Worm (Caenorhabditis elegans) whole organism, late embryonic: Measurements from ENCODE around the gene toca-2.
A peak's percentile ranks its signal among the peaks of the same experiment; 100 is the strongest.

Source experiments
- C08G9.2 ChIP-seq: sonication (generic microtip); optimal IDR thresholded peaks from 2 replicates; lab custom pipeline; 2016; ENCODE audit warnings: mild to moderate bottlenecking, missing genetic modification characterization, moderate library complexity, missing compliant biosample characterization
- C38D4.7 ChIP-seq: fragments of 200-800 bp; sonication (Bioruptor generic); optimal IDR thresholded peaks from 2 replicates; lab custom pipeline; 2018; ENCODE audit warnings: mild to moderate bottlenecking, missing genetic modification characterization, moderate library complexity, missing compliant biosample characterization
- F13H6.1 ChIP-seq: sonication (generic microtip); optimal IDR thresholded peaks from 2 replicates; lab custom pipeline; 2016; ENCODE audit warnings: missing genetic modification characterization, missing compliant biosample characterization
- K02D7.2 ChIP-seq: sonication (generic microtip); optimal IDR thresholded peaks from 2 replicates; lab custom pipeline; 2017; ENCODE audit warnings: mild to moderate bottlenecking, missing genetic modification characterization, missing compliant biosample characterization
- K09A11.1 ChIP-seq: sonication (generic microtip); optimal IDR thresholded peaks from 2 replicates; lab custom pipeline; 2017; ENCODE audit warnings: antibody characterized with exemption, mild to moderate bottlenecking, missing genetic modification characterization, missing compliant biosample characterization; ENCODE audit not compliant: insufficient read depth
- T23F11.4 ChIP-seq: fragments of 200-800 bp; sonication (Bioruptor generic); optimal IDR thresholded peaks from 2 replicates; lab custom pipeline; 2018; ENCODE audit warnings: mild to moderate bottlenecking, missing genetic modification characterization, missing compliant biosample characterization
- Y22D7AL.16 ChIP-seq: sonication (generic microtip); optimal IDR thresholded peaks from 2 replicates; lab custom pipeline; 2016; ENCODE audit warnings: missing genetic modification characterization, missing compliant biosample characterization
- ceh-14 ChIP-seq: sonication (generic microtip); optimal IDR thresholded peaks from 2 replicates; lab custom pipeline; 2016; ENCODE audit warnings: missing genotype, missing genetic modification characterization, missing compliant biosample characterization
- ceh-18 ChIP-seq: sonication (generic microtip); optimal IDR thresholded peaks from 2 replicates; lab custom pipeline; 2016; ENCODE audit warnings: missing genetic modification characterization, missing compliant biosample characterization
- ceh-2 ChIP-seq: sonication (generic microtip); optimal IDR thresholded peaks from 2 replicates; lab custom pipeline; 2016; ENCODE audit warnings: missing genotype, missing genetic modification characterization, missing compliant biosample characterization
- ceh-22 ChIP-seq: sonication (generic microtip); optimal IDR thresholded peaks from 2 replicates; lab custom pipeline; 2017; ENCODE audit warnings: missing biosample characterization, missing genetic modification characterization
- ceh-24 ChIP-seq: sonication (generic microtip); optimal IDR thresholded peaks from 2 replicates; lab custom pipeline; 2016; ENCODE audit warnings: mild to moderate bottlenecking, missing genetic modification characterization, missing compliant biosample characterization
- ceh-31 ChIP-seq: sonication (generic microtip); optimal IDR thresholded peaks from 2 replicates; lab custom pipeline; 2016; ENCODE audit warnings: missing genetic modification characterization, missing compliant biosample characterization
- ceh-34 ChIP-seq: sonication (generic microtip); optimal IDR thresholded peaks from 2 replicates; lab custom pipeline; 2016; ENCODE audit warnings: mild to moderate bottlenecking, missing genetic modification characterization, missing compliant biosample characterization
- ceh-6 ChIP-seq: fragments of 200-800 bp; sonication (Bioruptor generic); optimal IDR thresholded peaks from 2 replicates; lab custom pipeline; 2018; ENCODE audit warnings: mild to moderate bottlenecking, missing genetic modification characterization, missing compliant biosample characterization
- ceh-9 ChIP-seq: sonication (generic microtip); optimal IDR thresholded peaks from 2 replicates; lab custom pipeline; 2016; ENCODE audit warnings: mild to moderate bottlenecking, missing genetic modification characterization, inconsistent platforms, missing compliant biosample characterization
- che-1 ChIP-seq: sonication (generic microtip); optimal IDR thresholded peaks from 2 replicates; lab custom pipeline; 2016; ENCODE audit warnings: mild to moderate bottlenecking, missing genetic modification characterization, missing compliant biosample characterization
- dmd-4 ChIP-seq: sonication (generic microtip); optimal IDR thresholded peaks from 2 replicates; lab custom pipeline; 2016; ENCODE audit warnings: borderline replicate concordance, missing genetic modification characterization, missing compliant biosample characterization
- dve-1 ChIP-seq: sonication (generic microtip); optimal IDR thresholded peaks from 2 replicates; lab custom pipeline; 2017; ENCODE audit warnings: antibody characterized with exemption, mild to moderate bottlenecking, missing genetic modification characterization, missing compliant biosample characterization
- elt-2 ChIP-seq: sonication (generic microtip); optimal IDR thresholded peaks from 2 replicates; lab custom pipeline; 2016; ENCODE audit warnings: missing genetic modification reagents, missing genetic modification characterization, missing compliant biosample characterization
- elt-4 ChIP-seq: sonication (generic microtip); optimal IDR thresholded peaks from 2 replicates; lab custom pipeline; 2016; ENCODE audit warnings: missing genetic modification characterization, missing compliant biosample characterization
- eyg-1 ChIP-seq: sonication (generic microtip); optimal IDR thresholded peaks from 2 replicates; lab custom pipeline; 2016; ENCODE audit warnings: missing genotype, missing genetic modification characterization, missing compliant biosample characterization
- fkh-10 ChIP-seq: fragments of 150-350 bp; optimal IDR thresholded peaks from 2 replicates; lab custom pipeline; 2014; ENCODE audit warnings: missing biosample characterization, missing genetic modification reagents, missing genetic modification characterization
- fkh-6 ChIP-seq: sonication (generic microtip); optimal IDR thresholded peaks from 2 replicates; lab custom pipeline; 2016; ENCODE audit warnings: missing genetic modification characterization, missing compliant biosample characterization
- hlh-30 ChIP-seq: sonication (generic microtip); optimal IDR thresholded peaks from 2 replicates; lab custom pipeline; 2017; ENCODE audit warnings: antibody characterized with exemption, missing genetic modification characterization, missing compliant biosample characterization; ENCODE audit not compliant: insufficient read depth
- lin-11 ChIP-seq: fragments of 200-800 bp; sonication (Bioruptor generic); optimal IDR thresholded peaks from 2 replicates; lab custom pipeline; 2018; ENCODE audit warnings: mild to moderate bottlenecking, missing genetic modification characterization, missing compliant biosample characterization
- mec-3 ChIP-seq: sonication (generic microtip); optimal IDR thresholded peaks from 2 replicates; lab custom pipeline; 2016; ENCODE audit warnings: borderline replicate concordance, missing genetic modification characterization, missing compliant biosample characterization
- nfya-1 ChIP-seq: sonication (generic microtip); optimal IDR thresholded peaks from 2 replicates; lab custom pipeline; 2017; ENCODE audit warnings: missing genetic modification characterization, mild to moderate bottlenecking, missing compliant biosample characterization, antibody characterized with exemption, moderate library complexity
- nhr-11 ChIP-seq: fragments of 150-350 bp; optimal IDR thresholded peaks from 2 replicates; lab custom pipeline; 2014; ENCODE audit warnings: missing biosample characterization, missing genetic modification characterization
- nhr-232 ChIP-seq: sonication (generic microtip); optimal IDR thresholded peaks from 2 replicates; lab custom pipeline; 2016; ENCODE audit warnings: missing genetic modification characterization, missing compliant biosample characterization
- npax-4 ChIP-seq: sonication (generic microtip); optimal IDR thresholded peaks from 2 replicates; lab custom pipeline; 2016; ENCODE audit warnings: missing genetic modification characterization, missing compliant biosample characterization
- pag-3 ChIP-seq: sonication (generic microtip); optimal IDR thresholded peaks from 2 replicates; lab custom pipeline; 2016; ENCODE audit warnings: missing compliant biosample characterization, missing genetic modification characterization, borderline replicate concordance
- pat-9 ChIP-seq: fragments of 200-800 bp; sonication (Bioruptor generic); optimal IDR thresholded peaks from 2 replicates; lab custom pipeline; 2018; ENCODE audit warnings: mild to moderate bottlenecking, missing genetic modification characterization, moderate library complexity, missing compliant biosample characterization
- pha-2 ChIP-seq: sonication (generic microtip); optimal IDR thresholded peaks from 2 replicates; lab custom pipeline; 2017; ENCODE audit warnings: mild to moderate bottlenecking, missing genetic modification characterization, missing compliant biosample characterization
- pha-4 ChIP-seq: fragments of 150-350 bp; optimal IDR thresholded peaks from 2 replicates; lab custom pipeline; 2018; ENCODE audit warnings: missing biosample characterization, missing genetic modification reagents, missing genetic modification characterization
- pqm-1 ChIP-seq: sonication (generic microtip); optimal IDR thresholded peaks from 2 replicates; lab custom pipeline; 2016; ENCODE audit warnings: missing genetic modification characterization, missing compliant biosample characterization
- pros-1 ChIP-seq: fragments of 150-350 bp; optimal IDR thresholded peaks from 2 replicates; lab custom pipeline; 2014; ENCODE audit warnings: missing biosample characterization, missing genetic modification reagents, missing genetic modification characterization
- rnt-1 ChIP-seq: sonication (generic microtip); optimal IDR thresholded peaks from 2 replicates; lab custom pipeline; 2016; ENCODE audit warnings: missing genetic modification characterization, missing compliant biosample characterization
- sdc-2 ChIP-seq: sonication (generic microtip); optimal IDR thresholded peaks from 2 replicates; lab custom pipeline; 2016; ENCODE audit warnings: missing genotype, missing genetic modification characterization, missing compliant biosample characterization
- sox-2 ChIP-seq: fragments of 200-800 bp; sonication (Bioruptor generic); IDR thresholded peaks from 2 replicates; pipeline ENCODE4 v1.3.6; 2022; ENCODE audit warnings: missing genetic modification reagents, missing genetic modification characterization, missing compliant biosample characterization
- tbx-2 ChIP-seq: sonication (generic microtip); optimal IDR thresholded peaks from 2 replicates; lab custom pipeline; 2016; ENCODE audit warnings: missing genetic modification characterization, missing compliant biosample characterization
- ttx-3 ChIP-seq: sonication (generic microtip); optimal IDR thresholded peaks from 2 replicates; lab custom pipeline; 2016; ENCODE audit warnings: missing genetic modification reagents, missing genetic modification characterization, missing compliant biosample characterization
- unc-42 ChIP-seq: sonication (generic microtip); optimal IDR thresholded peaks from 2 replicates; lab custom pipeline; 2016; ENCODE audit warnings: missing genotype, missing genetic modification characterization, missing compliant biosample characterization
- ztf-16 ChIP-seq: sonication (generic microtip); optimal IDR thresholded peaks from 2 replicates; lab custom pipeline; 2017; ENCODE audit warnings: missing genetic modification characterization, missing compliant biosample characterization

Gene toca-2

ce11 chrIII:13718403-13718969 lies 37.2 kb upstream of the toca-2 start:
- peak; percentile 6 for TF ChIP-seq ceh-22 (tag; lab: Kevin White, UChicago)
- TF ChIP-seq ceh-14 (tag; lab: Kevin White, UChicago): no peak

- TF ChIP-seq nhr-11 (tag; lab: Kevin White, UChicago) (no peak), pha-2 (tag; lab: Kevin White, UChicago) (no peak), ceh-18 (tag; lab: Kevin White, UChicago) (peak; percentile 26), ceh-2 (tag; lab: Kevin White, UChicago) (no peak), tbx-2 (tag; lab: Kevin White, UChicago) (peak; percentile 22), pros-1 (no peak), elt-4 (tag; lab: Kevin White, UChicago) (no peak), C08G9.2 (no peak), rnt-1 (tag; lab: Kevin White, UChicago) (no peak), hlh-30 (peak; percentile 56), nfya-1 (tag; lab: Kevin White, UChicago) (no peak), elt-2 (tag; lab: Kevin White, UChicago) (no peak), ceh-34 (tag; lab: Kevin White, UChicago) (no peak), K09A11.1 (tag; lab: Kevin White, UChicago) (no peak), ceh-6 (GFP tag; lab: Kevin White, UChicago) (no peak), pha-4 (tag; lab: Kevin White, UChicago) (no peak), dve-1 (no peak), lin-11 (no peak)
Measured at ce11 chrIII:13719247-13719758, 36.4 kb upstream of the toca-2 start.

- peak; percentile 29 for TF ChIP-seq ztf-16 (tag; lab: Kevin White, UChicago)
- peak; percentile 5 for TF ChIP-seq unc-42 (tag; lab: Kevin White, UChicago)
- TF ChIP-seq fkh-10 (GFP tag; lab: Kevin White, UChicago): no peak
- peak; percentile 6 for TF ChIP-seq tbx-2 (tag; lab: Kevin White, UChicago)
- peak; percentile 23 for TF ChIP-seq sdc-2
- TF ChIP-seq ceh-6 (GFP tag; lab: Kevin White, UChicago): peak; percentile 0
Measured at ce11 chrIII:13720190-13720741, 35.4 kb upstream of the toca-2 start.

ce11 chrIII:13721066-13721465 lies 34.6 kb upstream of the toca-2 start:
- TF ChIP-seq Y22D7AL.16: peak; percentile 19
- TF ChIP-seq npax-4 (tag; lab: Kevin White, UChicago): no peak
- TF ChIP-seq C08G9.2: peak; percentile 13
- no peak for TF ChIP-seq ceh-24 (tag; lab: Kevin White, UChicago)
- TF ChIP-seq che-1 (tag; lab: Kevin White, UChicago): no peak
- TF ChIP-seq ttx-3 (tag; lab: Kevin White, UChicago): no peak
- TF ChIP-seq eyg-1 (tag; lab: Kevin White, UChicago): peak; percentile 62
- TF ChIP-seq ceh-14 (tag; lab: Kevin White, UChicago): no peak
- TF ChIP-seq pag-3 (tag; lab: Kevin White, UChicago): no peak
- TF ChIP-seq pros-1: peak; percentile 53
- no peak for TF ChIP-seq K02D7.2 (tag; lab: Kevin White, UChicago)
- peak; percentile 7 for TF ChIP-seq fkh-6 (tag; lab: Kevin White, UChicago)
- peak; percentile 25 for TF ChIP-seq F13H6.1
- peak; percentile 29 for TF ChIP-seq C38D4.7
- TF ChIP-seq ceh-31 (tag; lab: Kevin White, UChicago): peak; percentile 40
- TF ChIP-seq T23F11.4 (GFP tag; lab: Kevin White, UChicago): peak; percentile 50
- no peak for TF ChIP-seq dmd-4
- peak; percentile 37; the same call in 1 of the 2 replicates for TF ChIP-seq sox-2 (GFP tag; lab: Robert Waterston, UW)
- TF ChIP-seq mec-3 (tag; lab: Kevin White, UChicago): no peak
- no peak for TF ChIP-seq dve-1
- TF ChIP-seq sdc-2: peak; percentile 73
- TF ChIP-seq pat-9 (tag; lab: Kevin White, UChicago): peak; percentile 49
- peak; percentile 85 for TF ChIP-seq tbx-2 (tag; lab: Kevin White, UChicago)
- TF ChIP-seq elt-4 (tag; lab: Kevin White, UChicago): no peak
- no peak for TF ChIP-seq pqm-1 (tag; lab: Kevin White, UChicago)
- TF ChIP-seq nhr-232 (tag; lab: Kevin White, UChicago): peak; percentile 1
- peak; percentile 33 for TF ChIP-seq elt-2 (tag; lab: Kevin White, UChicago)
- no peak for TF ChIP-seq ceh-9 (tag; lab: Kevin White, UChicago)
